Worm (Caenorhabditis elegans) whole organism, late embryonic: ENCODE measurements around the gene paqr-2.

Source experiments
- ahr-1 ChIP-seq: sonication (generic microtip); optimal IDR thresholded peaks from 2 replicates; lab custom pipeline; 2016; ENCODE audit warnings: missing genetic modification characterization, missing compliant biosample characterization
- ceh-30 ChIP-seq: fragments of 150-350 bp; optimal IDR thresholded peaks from 2 replicates; lab custom pipeline; 2014; ENCODE audit warnings: missing biosample characterization, missing genetic modification characterization
- fkh-6 ChIP-seq: sonication (generic microtip); optimal IDR thresholded peaks from 2 replicates; lab custom pipeline; 2016; ENCODE audit warnings: missing genetic modification characterization, missing compliant biosample characterization
- pha-4 ChIP-seq: fragments of 150-350 bp; optimal IDR thresholded peaks from 2 replicates; lab custom pipeline; 2018; ENCODE audit warnings: missing biosample characterization, missing genetic modification reagents, missing genetic modification characterization
- unc-55 ChIP-seq: sonication (generic microtip); optimal IDR thresholded peaks from 2 replicates; lab custom pipeline; 2017; ENCODE audit warnings: missing biosample characterization, missing genetic modification reagents, missing genetic modification characterization
- unc-86 ChIP-seq: sonication (generic microtip); optimal IDR thresholded peaks from 2 replicates; lab custom pipeline; 2016; ENCODE audit warnings: missing genetic modification characterization, missing compliant biosample characterization

DNA sequence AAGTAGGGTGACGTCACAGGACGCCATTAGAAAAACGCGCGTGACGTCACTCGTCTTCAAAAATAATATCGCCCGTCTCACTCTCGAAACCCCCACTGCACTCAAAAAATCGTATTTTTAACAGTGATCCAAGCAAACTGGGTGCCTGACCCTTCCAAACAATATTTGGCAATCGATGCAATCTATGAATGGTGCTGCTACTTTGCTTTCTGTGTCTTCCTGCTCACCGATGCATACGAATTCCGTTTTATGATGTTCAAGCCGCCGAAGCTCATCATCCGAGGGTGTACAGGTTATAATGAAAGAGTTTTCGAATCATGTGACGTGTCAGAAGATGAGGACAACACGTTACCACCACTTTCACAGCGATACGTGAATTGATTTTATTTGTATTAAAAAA is 27.9 kb upstream of the paqr-2 start, which contains the start of gene W03A5.1:
- no peak for TF ChIP-seq unc-55 (GFP tag; lab: Kevin White, UChicago)
- TF ChIP-seq ahr-1 (tag; lab: Kevin White, UChicago) = no peak
- no peak for TF ChIP-seq fkh-6 (tag; lab: Kevin White, UChicago)
- TF ChIP-seq ceh-30 (tag; lab: Kevin White, UChicago) = no peak
- no peak for TF ChIP-seq pha-4 (tag; lab: Kevin White, UChicago)
- TF ChIP-seq unc-86 (tag; lab: Kevin White, UChicago) = no peak
